Fruit fly (Drosophila melanogaster): ENCODE data around the gene GluRIIA.

Gene GluRIIA

dm6 chr2L:5554818-5555217 lies at the start of gene GluRIIA:
TSS of gene GluRIIA (plus strand) at chr2L:5555072.
- TF ChIP-seq CG17801 (GFP tag; optimal IDR thresholded peaks at IDR 0.05; ENCODE audit: partially characterized antibody): no peak

dm6 chr2L:5505130-5505529 lies 49.7 kb upstream of the GluRIIA start:
- no peak for TF ChIP-seq CG17801 (GFP tag; optimal IDR thresholded peaks at IDR 0.05; ENCODE audit: partially characterized antibody)

dm6 chr2L:5507082-5507481 lies 47.8 kb upstream of the GluRIIA start:
- TF ChIP-seq CG17801 (GFP tag; optimal IDR thresholded peaks at IDR 0.05; ENCODE audit: partially characterized antibody): no peak

- TF ChIP-seq CG17801 (GFP tag; optimal IDR thresholded peaks at IDR 0.05; ENCODE audit: partially characterized antibody): no peak
These were observed 46.9 kb upstream of the GluRIIA start for dm6 chr2L:5507823-5508438.

dm6 chr2L:5514946-5515345 lies 39.9 kb upstream of the GluRIIA start:
- no peak for TF ChIP-seq CG17801 (GFP tag; optimal IDR thresholded peaks at IDR 0.05; ENCODE audit: partially characterized antibody)

- TF ChIP-seq CG17801 (GFP tag; optimal IDR thresholded peaks at IDR 0.05; ENCODE audit: partially characterized antibody): no peak
These were observed 37.5 kb upstream of the GluRIIA start, which contains the start of gene CG14020 for dm6 chr2L:5517393-5517792. TSS of gene CG14020 (plus strand) at chr2L:5517737.

- TF ChIP-seq CG17801 (GFP tag; optimal IDR thresholded peaks at IDR 0.05; ENCODE audit: partially characterized antibody): no peak
These were observed 35.0 kb upstream of the GluRIIA start, which contains the start of the genes CG7382 and cl for dm6 chr2L:5519846-5520384. TSS of gene CG7382 (minus strand) at chr2L:5519896. TSS of gene cl (plus strand) at chr2L:5520135.

dm6 chr2L:5520757-5521156 lies 34.1 kb upstream of the GluRIIA start:
- TF ChIP-seq CG17801 (GFP tag; optimal IDR thresholded peaks at IDR 0.05; ENCODE audit: partially characterized antibody): no peak

- peak; percentile 51 for TF ChIP-seq CG17801 (GFP tag; optimal IDR thresholded peaks at IDR 0.05; ENCODE audit: partially characterized antibody)
These were observed 30.9 kb upstream of the GluRIIA start, which contains the start of the genes Vps52 and Elp4 for dm6 chr2L:5523848-5524473. TSS of gene Vps52 (minus strand) at chr2L:5523898. TSS of gene Elp4 (plus strand) at chr2L:5524139.

dm6 chr2L:5525723-5526122 lies 29.1 kb upstream of the GluRIIA start, which contains the start of gene Cap-D3:
TSS of gene Cap-D3 (plus strand) at chr2L:5525905.
- TF ChIP-seq CG17801 (GFP tag; optimal IDR thresholded peaks at IDR 0.05; ENCODE audit: partially characterized antibody): no peak

- TF ChIP-seq CG17801 (GFP tag; optimal IDR thresholded peaks at IDR 0.05; ENCODE audit: partially characterized antibody): no peak
These were observed 28.1 kb upstream of the GluRIIA start, which contains the start of gene Cox11 for dm6 chr2L:5526738-5527137. TSS of gene Cox11 (plus strand) at chr2L:5526957.

- no peak for TF ChIP-seq CG17801 (GFP tag; optimal IDR thresholded peaks at IDR 0.05; ENCODE audit: partially characterized antibody)
These were observed 27.0 kb upstream of the GluRIIA start, which contains the start of gene CG31915 for dm6 chr2L:5527861-5528260. TSS of gene CG31915 (plus strand) at chr2L:5528123.

dm6 chr2L:5532061-5532460 lies 22.8 kb upstream of the GluRIIA start, which contains the start of gene Coq6:
TSS of gene Coq6 (minus strand) at chr2L:5532223.
- TF ChIP-seq CG17801 (GFP tag; optimal IDR thresholded peaks at IDR 0.05; ENCODE audit: partially characterized antibody): no peak

- TF ChIP-seq CG17801 (GFP tag; optimal IDR thresholded peaks at IDR 0.05; ENCODE audit: partially characterized antibody): no peak
These were observed 18.2 kb upstream of the GluRIIA start, which contains the start of gene tomb for dm6 chr2L:5536658-5537057. TSS of gene tomb (minus strand) at chr2L:5536758.

- TF ChIP-seq CG17801 (GFP tag; optimal IDR thresholded peaks at IDR 0.05; ENCODE audit: partially characterized antibody): no peak
These were observed 17.8 kb upstream of the GluRIIA start for dm6 chr2L:5537063-5537462.

- no peak for TF ChIP-seq CG17801 (GFP tag; optimal IDR thresholded peaks at IDR 0.05; ENCODE audit: partially characterized antibody)
These were observed 15.8 kb upstream of the GluRIIA start, which contains the start of gene CG14015 for dm6 chr2L:5539034-5539433. TSS of gene CG14015 (minus strand) at chr2L:5539196.
